Worm (Caenorhabditis elegans) whole organism, young adult: ENCODE results near the gene Y53C12A.7.

ENCODE experiments used
- B0035.1 ChIP-seq: sonication (generic microtip); optimal IDR thresholded peaks from 2 replicates; lab custom pipeline; 2016; ENCODE audit warnings: missing genetic modification characterization, mild to moderate bottlenecking, missing compliant biosample characterization, missing genotype, missing genetic modification reagents
- F22D6.2 ChIP-seq: sonication (generic microtip); optimal IDR thresholded peaks from 2 replicates; lab custom pipeline; 2016; ENCODE audit warnings: mild to moderate bottlenecking, missing genetic modification characterization, missing compliant biosample characterization
- F52B5.7 ChIP-seq: sonication (generic microtip); optimal IDR thresholded peaks from 2 replicates; lab custom pipeline; 2016; ENCODE audit warnings: mild to moderate bottlenecking, missing genetic modification characterization, missing compliant biosample characterization
- T26A5.8 ChIP-seq: sonication (generic microtip); optimal IDR thresholded peaks from 2 replicates; lab custom pipeline; 2016; ENCODE audit warnings: missing genetic modification characterization, missing compliant biosample characterization
- Y56A3A.18 ChIP-seq: fragments of 200-800 bp; sonication (Bioruptor generic); IDR thresholded peaks from 2 replicates; pipeline ENCODE4 v1.3.6; 2022; ENCODE audit warnings: missing genetic modification reagents, missing genetic modification characterization, missing compliant biosample characterization
- aptf-2 ChIP-seq: fragments of 200-800 bp; sonication (Bioruptor generic); conservative IDR thresholded peaks from 2 replicates; pipeline ENCODE4 v1.3.6; 2022; ENCODE audit warnings: missing genetic modification reagents, missing genetic modification characterization, missing compliant biosample characterization
- atf-7 ChIP-seq: sonication (generic microtip); optimal IDR thresholded peaks from 2 replicates; lab custom pipeline; 2017; ENCODE audit warnings: mild to moderate bottlenecking, missing genetic modification characterization, missing compliant biosample characterization
- cebp-2 ChIP-seq: fragments of 200-800 bp; sonication (Bioruptor generic); IDR thresholded peaks from 2 replicates; pipeline ENCODE4 v1.3.6; 2022; ENCODE audit warnings: missing genetic modification characterization, missing compliant biosample characterization
- ceh-100 ChIP-seq: fragments of 200-800 bp; sonication (Bioruptor generic); IDR thresholded peaks from 2 replicates; pipeline ENCODE4 v1.3.6; 2022; ENCODE audit warnings: missing genetic modification reagents, missing genetic modification characterization, missing compliant biosample characterization
- ceh-27 ChIP-seq: fragments of 200-800 bp; sonication (Bioruptor generic); optimal IDR thresholded peaks from 2 replicates; lab custom pipeline; 2018; ENCODE audit warnings: mild to moderate bottlenecking, missing genetic modification characterization, moderate library complexity, missing compliant biosample characterization
- ceh-79 ChIP-seq: sonication (generic microtip); optimal IDR thresholded peaks from 2 replicates; lab custom pipeline; 2017; ENCODE audit warnings: mild to moderate bottlenecking, missing genetic modification characterization, missing compliant biosample characterization
- ceh-91 ChIP-seq: fragments of 200-800 bp; sonication (Bioruptor generic); IDR thresholded peaks from 2 replicates; pipeline ENCODE4 v1.3.6; 2022; ENCODE audit warnings: missing genetic modification reagents, missing genetic modification characterization, missing compliant biosample characterization
- dox-1 ChIP-seq: fragments of 200-800 bp; sonication (Bioruptor generic); IDR thresholded peaks from 2 replicates; pipeline ENCODE4 v1.3.6; 2022; ENCODE audit warnings: missing genetic modification reagents, missing genetic modification characterization, missing compliant biosample characterization
- dpff-1 ChIP-seq: sonication (generic microtip); optimal IDR thresholded peaks from 2 replicates; lab custom pipeline; 2017; ENCODE audit warnings: mild to moderate bottlenecking, missing genetic modification characterization, missing compliant biosample characterization
- efl-1 ChIP-seq: fragments of 150-350 bp; optimal IDR thresholded peaks from 2 replicates; lab custom pipeline; 2014; ENCODE audit warnings: missing biosample characterization, missing genetic modification reagents, missing genetic modification characterization
- ekl-4 ChIP-seq: fragments of 200-800 bp; sonication (Bioruptor generic); IDR thresholded peaks from 2 replicates; pipeline ENCODE4 v1.3.6; 2022; ENCODE audit warnings: missing genetic modification reagents, missing genetic modification characterization, missing compliant biosample characterization
- fkh-3 ChIP-seq: sonication (generic microtip); optimal IDR thresholded peaks from 2 replicates; lab custom pipeline; 2016; ENCODE audit warnings: mild to moderate bottlenecking, missing genetic modification characterization, missing compliant biosample characterization
- gei-17 ChIP-seq: fragments of 200-800 bp; sonication (Bioruptor generic); optimal IDR thresholded peaks from 2 replicates; lab custom pipeline; 2018; ENCODE audit warnings: mild to moderate bottlenecking, missing genetic modification characterization, missing compliant biosample characterization
- hlh-12 ChIP-seq: sonication (generic microtip); optimal IDR thresholded peaks from 2 replicates; lab custom pipeline; 2016; ENCODE audit warnings: missing genetic modification characterization, missing compliant biosample characterization
- hmg-1.2 ChIP-seq: fragments of 200-800 bp; sonication (Bioruptor generic); IDR thresholded peaks from 2 replicates; pipeline ENCODE4 v1.3.6; 2022; ENCODE audit warnings: missing genetic modification reagents, missing genetic modification characterization, missing compliant biosample characterization
- hmg-20 ChIP-seq: fragments of 200-800 bp; sonication (Bioruptor generic); IDR thresholded peaks from 2 replicates; pipeline ENCODE4 v1.3.6; 2022; ENCODE audit warnings: missing genetic modification reagents, missing genetic modification characterization, missing compliant biosample characterization
- hrde-1 ChIP-seq: sonication (generic microtip); optimal IDR thresholded peaks from 2 replicates; lab custom pipeline; 2016; ENCODE audit warnings: missing genetic modification characterization, mild to moderate bottlenecking, missing compliant biosample characterization, moderate library complexity, missing genotype, missing genetic modification reagents, borderline replicate concordance
- let-526 ChIP-seq: fragments of 200-800 bp; sonication (Bioruptor generic); IDR thresholded peaks from 2 replicates; pipeline ENCODE4 v1.3.6; 2022; ENCODE audit warnings: missing genetic modification reagents, missing genetic modification characterization, missing compliant biosample characterization
- lin-26 ChIP-seq: fragments of 200-800 bp; sonication (Bioruptor generic); IDR thresholded peaks from 2 replicates; pipeline ENCODE4 v1.3.6; 2022; ENCODE audit warnings: missing genetic modification reagents, missing genetic modification characterization, missing compliant biosample characterization
- lin-54 ChIP-seq: fragments of 200-800 bp; sonication (Bioruptor generic); optimal IDR thresholded peaks from 2 replicates; lab custom pipeline; 2018; ENCODE audit warnings: mild to moderate bottlenecking, missing genetic modification characterization, missing compliant biosample characterization
- lsl-1 ChIP-seq: fragments of 200-800 bp; sonication (Bioruptor generic); optimal IDR thresholded peaks from 2 replicates; lab custom pipeline; 2018; ENCODE audit warnings: mild to moderate bottlenecking, missing genetic modification characterization, moderate library complexity, missing compliant biosample characterization
- madf-6 ChIP-seq: fragments of 200-800 bp; sonication (Bioruptor generic); IDR thresholded peaks from 2 replicates; pipeline ENCODE4 v1.3.6; 2022; ENCODE audit warnings: missing genetic modification reagents, missing genetic modification characterization, missing compliant biosample characterization
- madf-8 ChIP-seq: fragments of 200-800 bp; sonication (Bioruptor generic); conservative IDR thresholded peaks from 2 replicates; pipeline ENCODE4 v1.3.6; 2022; ENCODE audit warnings: missing genetic modification reagents, missing genetic modification characterization, missing compliant biosample characterization
- mcd-1 ChIP-seq: fragments of 200-800 bp; sonication (Bioruptor generic); IDR thresholded peaks from 2 replicates; pipeline ENCODE4 v1.3.6; 2022; ENCODE audit warnings: missing genetic modification reagents, missing genetic modification characterization, missing compliant biosample characterization
- mel-28 ChIP-seq: sonication (generic microtip); optimal IDR thresholded peaks from 2 replicates; lab custom pipeline; 2016; ENCODE audit warnings: borderline replicate concordance, mild to moderate bottlenecking, missing genetic modification characterization, missing compliant biosample characterization
- mes-4 ChIP-seq: sonication (generic microtip); optimal IDR thresholded peaks from 2 replicates; lab custom pipeline; 2016; ENCODE audit warnings: missing genotype, missing genetic modification characterization, missing compliant biosample characterization
- nhr-80 ChIP-seq: sonication (generic microtip); optimal IDR thresholded peaks from 2 replicates; lab custom pipeline; 2016; ENCODE audit warnings: missing genetic modification characterization, missing compliant biosample characterization
- nhr-90 ChIP-seq: sonication (generic microtip); optimal IDR thresholded peaks from 2 replicates; lab custom pipeline; 2016; ENCODE audit warnings: missing genotype, mild to moderate bottlenecking, missing genetic modification characterization, missing compliant biosample characterization
- pbrm-1 ChIP-seq: fragments of 200-800 bp; sonication (Bioruptor generic); IDR thresholded peaks from 2 replicates; pipeline ENCODE4 v1.3.6; 2022; ENCODE audit warnings: missing genetic modification reagents, missing genetic modification characterization, missing compliant biosample characterization
- pha-4 ChIP-seq: fragments of 150-350 bp; sonication (generic microtip); optimal IDR thresholded peaks from 2 replicates; lab custom pipeline; 2014; ENCODE audit warnings: missing biosample characterization, missing genetic modification reagents, missing genetic modification characterization
- sdz-38 ChIP-seq: sonication (generic microtip); optimal IDR thresholded peaks from 2 replicates; lab custom pipeline; 2016; ENCODE audit warnings: missing genotype, missing genetic modification characterization, missing compliant biosample characterization
- snpc-1.3 ChIP-seq: sonication (generic microtip); optimal IDR thresholded peaks from 2 replicates; lab custom pipeline; 2017; ENCODE audit warnings: missing genetic modification characterization, mild to moderate bottlenecking, missing compliant biosample characterization, antibody characterized with exemption, moderate library complexity, missing genotype, missing genetic modification reagents; ENCODE audit not compliant: insufficient read depth
- snpc-3.4 ChIP-seq: sonication (generic microtip); optimal IDR thresholded peaks from 2 replicates; lab custom pipeline; 2017; ENCODE audit warnings: missing genetic modification characterization, mild to moderate bottlenecking, missing compliant biosample characterization, antibody characterized with exemption, moderate library complexity, missing genotype, missing genetic modification reagents
- snpc-4 ChIP-seq, 5 experiments: fragments of 150-350 bp in 1 of 5; sonication (generic microtip) in 4 of 5; optimal IDR thresholded peaks; 2 replicates each; lab custom pipeline; 2014 to 2018; ENCODE audit warnings: missing genetic modification characterization in 5 of 5, missing biosample characterization in 3 of 5, antibody characterized with exemption in 2 of 5, mild to moderate bottlenecking in 2 of 5, missing compliant biosample characterization in 2 of 5, missing genotype in 2 of 5, moderate library complexity in 2 of 5, missing genetic modification reagents in 1 of 5
- sptf-2 ChIP-seq: fragments of 200-800 bp; sonication (Bioruptor generic); optimal IDR thresholded peaks from 2 replicates; lab custom pipeline; 2018; ENCODE audit warnings: mild to moderate bottlenecking, missing genetic modification characterization, missing compliant biosample characterization
- tlf-1 ChIP-seq: fragments of 200-800 bp; sonication (Bioruptor generic); optimal IDR thresholded peaks from 2 replicates; lab custom pipeline; 2018; ENCODE audit warnings: mild to moderate bottlenecking, missing genetic modification characterization, missing compliant biosample characterization
- unc-130 ChIP-seq: sonication (generic microtip); optimal IDR thresholded peaks from 2 replicates; lab custom pipeline; 2016; ENCODE audit warnings: missing genetic modification reagents, missing genetic modification characterization, missing compliant biosample characterization
- ztf-22 ChIP-seq: fragments of 200-800 bp; sonication (Bioruptor generic); optimal IDR thresholded peaks from 2 replicates; lab custom pipeline; 2018; ENCODE audit warnings: mild to moderate bottlenecking, missing genetic modification characterization, moderate library complexity, missing compliant biosample characterization
- ztf-25 ChIP-seq: fragments of 200-800 bp; sonication (Bioruptor generic); IDR thresholded peaks from 2 replicates; pipeline ENCODE4 v1.3.6; 2022; ENCODE audit warnings: missing genetic modification reagents, missing genetic modification characterization, missing compliant biosample characterization
- ztf-28 ChIP-seq: fragments of 200-800 bp; sonication (Bioruptor generic); IDR thresholded peaks from 2 replicates; pipeline ENCODE4 v1.3.6; 2022; ENCODE audit warnings: missing genetic modification reagents, missing genetic modification characterization, missing compliant biosample characterization
- ztf-3 ChIP-seq: fragments of 200-800 bp; sonication (Bioruptor generic); optimal IDR thresholded peaks from 2 replicates; lab custom pipeline; 2018; ENCODE audit warnings: mild to moderate bottlenecking, missing genetic modification characterization, missing compliant biosample characterization
- ztf-6 ChIP-seq: fragments of 200-800 bp; sonication (Bioruptor generic); IDR thresholded peaks from 2 replicates; pipeline ENCODE4 v1.3.6; 2022; ENCODE audit warnings: missing genetic modification reagents, missing genetic modification characterization, missing compliant biosample characterization

Gene Y53C12A.7

ce11 chrII:9740552-9740951, 40.2 kb downstream of the Y53C12A.7 start (continued):
- TF ChIP-seq nhr-90 (tag; lab: Kevin White, UChicago) (peak; percentile 38), lin-26 (GFP tag; lab: Robert Waterston, UW) (no peak), aptf-2 (no peak), ceh-91 (GFP tag; lab: Robert Waterston, UW) (no peak), B0035.1 (tag; lab: Kevin White, UChicago) (no peak), cebp-2 (GFP tag; lab: Robert Waterston, UW) (no peak), dpff-1 (tag; lab: Kevin White, UChicago) (no peak), ztf-6 (GFP tag; lab: Robert Waterston, UW) (no peak), pha-4 (peak; percentile 53), unc-130 (GFP tag; lab: Kevin White, UChicago) (no peak), madf-6 (GFP tag; lab: Robert Waterston, UW) (no peak), hlh-12 (tag; lab: Kevin White, UChicago) (no peak), nhr-80 (tag; lab: Kevin White, UChicago) (peak; percentile 86), hmg-1.2 (GFP tag; lab: Robert Waterston, UW) (0 out of 2 replicates have a peak, but pooled peaks have one; percentile 11), ztf-28 (GFP tag; lab: Robert Waterston, UW) (no peak), snpc-3.4 (tag; lab: Kevin White, UChicago) (no peak), ceh-27 (no peak), pbrm-1 (GFP tag; lab: Robert Waterston, UW) (0 out of 2 replicates have a peak, but pooled peaks have one; percentile 41), ceh-100 (GFP tag; lab: Robert Waterston, UW) (no peak), mcd-1 (GFP tag; lab: Robert Waterston, UW) (no peak), ekl-4 (GFP tag; lab: Robert Waterston, UW) (no peak), ztf-25 (GFP tag; lab: Robert Waterston, UW) (no peak), snpc-1.3 (tag; lab: Kevin White, UChicago) (no peak), tlf-1 (GFP tag; lab: Kevin White, UChicago) (no peak), ztf-3 (GFP tag; lab: Kevin White, UChicago) (no peak), F22D6.2 (tag; lab: Kevin White, UChicago) (no peak), hmg-20 (GFP tag; lab: Robert Waterston, UW) (no peak), efl-1 (no peak), mes-4 (no peak)

ce11 chrII:9741400-9741799, 41.1 kb downstream of the Y53C12A.7 start:
- TF ChIP-seq Y56A3A.18 (GFP tag; lab: Robert Waterston, UW) (no peak), fkh-3 (tag; lab: Kevin White, UChicago) (no peak), gei-17 (GFP tag; lab: Kevin White, UChicago) (no peak), ztf-25 (GFP tag; lab: Robert Waterston, UW) (no peak), let-526 (GFP tag; lab: Robert Waterston, UW) (0 out of 2 replicates have a peak, but pooled peaks have one; percentile 17), sdz-38 (tag; lab: Kevin White, UChicago) (no peak), mcd-1 (GFP tag; lab: Robert Waterston, UW) (no peak), T26A5.8 (no peak), F52B5.7 (no peak), hlh-12 (tag; lab: Kevin White, UChicago) (no peak), ztf-6 (GFP tag; lab: Robert Waterston, UW) (no peak), hrde-1 (tag; lab: Kevin White, UChicago) (no peak), madf-8 (GFP tag; lab: Robert Waterston, UW) (no peak), lsl-1 (GFP tag; lab: Kevin White, UChicago) (no peak), ceh-79 (tag; lab: Kevin White, UChicago) (no peak), atf-7 (tag; lab: Kevin White, UChicago) (peak; percentile 22), sptf-2 (GFP tag; lab: Kevin White, UChicago) (no peak), dox-1 (no peak), nhr-80 (tag; lab: Kevin White, UChicago) (peak; percentile 63), ztf-3 (GFP tag; lab: Kevin White, UChicago) (no peak), snpc-4 (GFP tag; optimal IDR thresholded peaks at IDR 0.05; lab: Kevin White, UChicago) (no peak), snpc-4 (tag; optimal IDR thresholded peaks at IDR 0.05; lab: Kevin White, UChicago) (no peak), tlf-1 (GFP tag; lab: Kevin White, UChicago) (peak; percentile 41), lin-54 (GFP tag; lab: Kevin White, UChicago) (peak; percentile 6), mel-28 (tag; lab: Kevin White, UChicago) (no peak), mes-4 (no peak), ztf-22 (GFP tag; lab: Kevin White, UChicago) (peak; percentile 2)
